Worm (Caenorhabditis elegans) whole organism, L3 larva: ENCODE data around the gene tag-77.

Experiments used
- aly-2 ChIP-seq: fragments of 150-350 bp; optimal IDR thresholded peaks from 2 replicates; lab custom pipeline; 2014; ENCODE audit warnings: missing biosample characterization, missing genetic modification characterization
- ama-1 ChIP-seq: fragments of 150-350 bp; optimal IDR thresholded peaks from 2 replicates; lab custom pipeline; 2018
- ceh-9 ChIP-seq: sonication (generic microtip); optimal IDR thresholded peaks from 2 replicates; lab custom pipeline; 2018; ENCODE audit warnings: missing biosample characterization, missing genetic modification characterization
- daf-12 ChIP-seq: fragments of 150-350 bp; optimal IDR thresholded peaks from 2 replicates; lab custom pipeline; 2014; ENCODE audit warnings: missing biosample characterization, missing genetic modification reagents, missing genetic modification characterization
- egl-27 ChIP-seq: sonication (generic microtip); optimal IDR thresholded peaks from 4 replicates; lab custom pipeline; 2017; ENCODE audit warnings: missing biosample characterization, missing genetic modification reagents, missing genetic modification characterization
- egl-5 ChIP-seq: fragments of 150-350 bp; optimal IDR thresholded peaks from 2 replicates; lab custom pipeline; 2017; ENCODE audit warnings: missing biosample characterization, missing genetic modification reagents, missing genetic modification characterization, inconsistent platforms
- elt-1 ChIP-seq: fragments of 150-350 bp; optimal IDR thresholded peaks from 2 replicates; lab custom pipeline; 2014; ENCODE audit warnings: missing biosample characterization, missing genetic modification characterization
- elt-2 ChIP-seq: sonication (generic microtip); optimal IDR thresholded peaks from 2 replicates; lab custom pipeline; 2016; ENCODE audit warnings: missing genetic modification reagents, mild to moderate bottlenecking, missing genetic modification characterization, missing compliant biosample characterization
- elt-3 ChIP-seq, 3 experiments: fragments of 150-350 bp in 1 of 3; sonication (generic microtip) in 2 of 3; optimal IDR thresholded peaks; 2 replicates in 2 of 3; 4 replicates in 1 of 3; lab custom pipeline; 2014 to 2017; ENCODE audit warnings: missing biosample characterization in 3 of 3, missing genetic modification characterization in 3 of 3
- eor-1 ChIP-seq, 2 experiments: fragments of 150-350 bp; optimal IDR thresholded peaks; 2 replicates each; lab custom pipeline; 2014 to 2018; ENCODE audit warnings: missing biosample characterization in 2 of 2, missing genetic modification characterization in 2 of 2
- fkh-2 ChIP-seq: fragments of 150-350 bp; optimal IDR thresholded peaks from 2 replicates; lab custom pipeline; 2014; ENCODE audit warnings: missing biosample characterization, missing genetic modification reagents, missing genetic modification characterization
- fos-1 ChIP-seq: fragments of 150-350 bp; optimal IDR thresholded peaks from 2 replicates; lab custom pipeline; 2014; ENCODE audit warnings: missing biosample characterization, missing genetic modification characterization
- hmg-11 ChIP-seq: sonication (generic microtip); optimal IDR thresholded peaks from 2 replicates; lab custom pipeline; 2016; ENCODE audit warnings: missing genetic modification characterization, missing compliant biosample characterization
- lin-15B ChIP-seq: fragments of 150-350 bp; optimal IDR thresholded peaks from 2 replicates; lab custom pipeline; 2014; ENCODE audit warnings: missing biosample characterization, missing genetic modification characterization
- lin-39 ChIP-seq: fragments of 150-350 bp; optimal IDR thresholded peaks from 2 replicates; lab custom pipeline; 2018; ENCODE audit warnings: missing biosample characterization, missing genetic modification reagents, missing genetic modification characterization
- lsy-12 ChIP-seq: sonication (generic microtip); optimal IDR thresholded peaks from 2 replicates; lab custom pipeline; 2016; ENCODE audit warnings: mild to moderate bottlenecking, missing genetic modification characterization, missing compliant biosample characterization
- mml-1 ChIP-seq: fragments of 150-350 bp; sonication (generic microtip); optimal IDR thresholded peaks from 3 replicates; lab custom pipeline; 2014; ENCODE audit warnings: missing biosample characterization, missing genetic modification characterization
- nfya-1 ChIP-seq: sonication (generic microtip); optimal IDR thresholded peaks from 2 replicates; lab custom pipeline; 2017; ENCODE audit warnings: missing genetic modification characterization, mild to moderate bottlenecking, missing compliant biosample characterization, antibody characterized with exemption, moderate library complexity; ENCODE audit not compliant: insufficient read depth
- nhr-11 ChIP-seq: fragments of 150-350 bp; optimal IDR thresholded peaks from 2 replicates; lab custom pipeline; 2014; ENCODE audit warnings: missing biosample characterization, missing genetic modification characterization
- nhr-12 ChIP-seq: fragments of 150-350 bp; optimal IDR thresholded peaks from 2 replicates; lab custom pipeline; 2014; ENCODE audit warnings: missing biosample characterization, missing genetic modification characterization
- nhr-23 ChIP-seq: fragments of 150-350 bp; optimal IDR thresholded peaks from 2 replicates; lab custom pipeline; 2014; ENCODE audit warnings: missing biosample characterization, missing genetic modification reagents, missing genetic modification characterization
- nhr-25 ChIP-seq: sonication (generic microtip); optimal IDR thresholded peaks from 2 replicates; lab custom pipeline; 2017; ENCODE audit warnings: missing biosample characterization, missing genetic modification characterization
- nhr-28 ChIP-seq: fragments of 150-350 bp; optimal IDR thresholded peaks from 2 replicates; lab custom pipeline; 2014; ENCODE audit warnings: missing biosample characterization, missing genetic modification characterization
- nhr-43 ChIP-seq: sonication (generic microtip); optimal IDR thresholded peaks from 2 replicates; lab custom pipeline; 2016; ENCODE audit warnings: mild to moderate bottlenecking, missing genetic modification characterization, missing compliant biosample characterization; ENCODE audit not compliant: poor library complexity, severe bottlenecking
- nhr-67 ChIP-seq: fragments of 150-350 bp; optimal IDR thresholded peaks from 2 replicates; lab custom pipeline; 2014; ENCODE audit warnings: missing biosample characterization, missing genetic modification characterization
- nhr-76 ChIP-seq: fragments of 150-350 bp; sonication (generic microtip); optimal IDR thresholded peaks from 5 replicates; lab custom pipeline; 2014; ENCODE audit warnings: missing biosample characterization, missing genetic modification characterization
- nhr-77 ChIP-seq: fragments of 150-350 bp; optimal IDR thresholded peaks from 2 replicates; lab custom pipeline; 2014; ENCODE audit warnings: missing biosample characterization, missing genetic modification characterization
- pha-4 ChIP-seq: fragments of 150-350 bp; optimal IDR thresholded peaks from 2 replicates; lab custom pipeline; 2014; ENCODE audit warnings: missing biosample characterization, missing genetic modification reagents, missing genetic modification characterization
- pqm-1 ChIP-seq: fragments of 150-350 bp; optimal IDR thresholded peaks from 2 replicates; lab custom pipeline; 2017; ENCODE audit warnings: missing biosample characterization, missing genetic modification characterization, inconsistent platforms
- skn-1 ChIP-seq: fragments of 150-350 bp; optimal IDR thresholded peaks from 2 replicates; lab custom pipeline; 2014; ENCODE audit warnings: missing biosample characterization, missing genetic modification characterization
- snpc-4 ChIP-seq: fragments of 150-350 bp; optimal IDR thresholded peaks from 2 replicates; lab custom pipeline; 2014; ENCODE audit warnings: missing biosample characterization, missing genetic modification characterization
- tbx-2 ChIP-seq: sonication (generic microtip); optimal IDR thresholded peaks from 2 replicates; lab custom pipeline; 2016; ENCODE audit warnings: mild to moderate bottlenecking, missing genetic modification characterization, missing compliant biosample characterization
- unc-39 ChIP-seq: sonication (generic microtip); optimal IDR thresholded peaks from 4 replicates; lab custom pipeline; 2017; ENCODE audit warnings: missing biosample characterization, missing genetic modification characterization
- unc-62 ChIP-seq: fragments of 150-350 bp; sonication (generic microtip); optimal IDR thresholded peaks from 4 replicates; lab custom pipeline; 2014; ENCODE audit warnings: missing biosample characterization, missing genetic modification reagents, missing genetic modification characterization
- zag-1 ChIP-seq: fragments of 150-350 bp; optimal IDR thresholded peaks from 2 replicates; lab custom pipeline; 2014; ENCODE audit warnings: missing biosample characterization, missing genetic modification characterization
- ztf-11 ChIP-seq: fragments of 150-350 bp; optimal IDR thresholded peaks from 2 replicates; lab custom pipeline; 2014; ENCODE audit warnings: missing biosample characterization, missing genetic modification characterization

Gene tag-77

DNA sequence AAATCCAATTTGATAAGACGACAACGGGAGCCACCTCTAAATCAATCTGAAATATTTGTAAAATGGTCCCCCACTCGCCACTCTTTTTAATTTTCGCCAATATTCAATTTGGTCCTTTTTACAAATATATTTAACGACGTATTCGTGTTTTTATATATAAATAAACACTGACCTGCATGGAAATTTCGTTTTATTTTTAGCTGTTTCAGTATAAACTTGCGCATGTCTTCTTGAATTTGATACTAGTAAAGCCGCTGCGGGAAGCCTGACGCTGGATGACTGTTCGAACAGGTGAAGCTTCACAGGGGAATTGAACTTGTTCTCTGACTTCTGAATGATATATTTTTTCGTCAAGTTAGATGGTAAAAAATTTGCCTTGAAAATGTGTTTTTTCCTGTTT, 4.2 kb upstream of the tag-77 start:
- no peak for TF ChIP-seq skn-1 (tag; lab: Kevin White, UChicago)
- no peak for TF ChIP-seq ama-1 (lab: Kevin White, UChicago)
- TF ChIP-seq nhr-77 (tag; lab: Kevin White, UChicago): no peak
- no peak for TF ChIP-seq unc-39 (tag; lab: Kevin White, UChicago)
- TF ChIP-seq unc-62 (GFP tag; lab: Kevin White, UChicago): no peak
- TF ChIP-seq zag-1: no peak
- TF ChIP-seq egl-27 (tag; lab: Kevin White, UChicago): no peak
- no peak for TF ChIP-seq elt-1 (tag; lab: Kevin White, UChicago)
- no peak for TF ChIP-seq nhr-43 (tag; lab: Kevin White, UChicago)
- TF ChIP-seq ztf-11 (tag; lab: Kevin White, UChicago): no peak
- no peak for TF ChIP-seq nhr-23 (tag; lab: Kevin White, UChicago)
- no peak for TF ChIP-seq tbx-2
- no peak for TF ChIP-seq ceh-9 (tag; lab: Kevin White, UChicago)
- TF ChIP-seq nhr-11: no peak
- TF ChIP-seq nhr-12: no peak
- TF ChIP-seq fkh-2 (tag; lab: Kevin White, UChicago): no peak
- TF ChIP-seq snpc-4 (tag; lab: Kevin White, UChicago): no peak
- TF ChIP-seq fos-1 (tag; lab: Kevin White, UChicago): no peak

- TF ChIP-seq nhr-76 (tag; lab: Kevin White, UChicago) (no peak), nhr-12 (no peak)
These were observed 3.3 kb upstream of the tag-77 start, which contains the start of gene cks-1 for ce11 chrIV:8513619-8514018. cks-1 (plus strand) TSS chrIV:8513919.

DNA sequence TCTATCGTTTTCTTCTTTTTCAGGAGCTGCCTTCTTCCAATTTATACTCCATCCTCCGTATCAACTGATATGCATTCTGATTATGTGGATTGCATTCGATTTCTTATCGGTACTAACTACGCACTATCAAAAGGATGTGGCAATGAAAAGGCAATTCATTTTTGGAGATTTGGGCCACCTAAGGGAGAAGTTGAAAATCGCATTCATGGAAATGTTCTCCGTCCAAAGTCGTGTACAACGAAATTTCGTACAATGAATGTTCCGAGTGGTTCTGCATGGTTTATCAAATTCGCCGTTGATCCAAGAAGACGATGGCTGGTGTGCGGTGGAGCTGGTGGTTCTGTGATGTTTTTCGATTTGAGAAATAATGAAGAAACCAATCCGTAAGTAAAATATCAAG, 2.3 kb upstream of the tag-77 start, which contains the start of gene C09G4.4:
C09G4.4 (plus strand) TSS at position 301 of the 400 bp plus-strand sequence.
- no peak for TF ChIP-seq elt-1 (tag; lab: Kevin White, UChicago)
- TF ChIP-seq, all 47 proteins: peak for 0

- TF ChIP-seq mml-1 (tag; lab: Kevin White, UChicago) (no peak), ama-1 (lab: Kevin White, UChicago) (no peak), aly-2 (tag; lab: Kevin White, UChicago) (no peak), unc-39 (tag; lab: Kevin White, UChicago) (no peak), nhr-25 (peak; percentile 22), snpc-4 (tag; lab: Kevin White, UChicago) (no peak), elt-3 (tag; optimal IDR thresholded peaks at IDR 0.05; lab: Kevin White, UChicago) (no peak), lsy-12 (tag; lab: Kevin White, UChicago) (no peak), tbx-2 (no peak), nhr-77 (tag; lab: Kevin White, UChicago) (no peak), eor-1 (tag; optimal IDR thresholded peaks at IDR 0.05; lab: Kevin White, UChicago) (no peak), nhr-11 (no peak), nfya-1 (tag; lab: Kevin White, UChicago) (peak; percentile 57), ceh-9 (tag; lab: Kevin White, UChicago) (no peak), egl-27 (tag; lab: Kevin White, UChicago) (no peak), daf-12 (tag; lab: Kevin White, UChicago) (no peak), pha-4 (tag; lab: Kevin White, UChicago) (peak; percentile 65), lin-15B (tag; lab: Kevin White, UChicago) (peak; percentile 49), hmg-11 (peak; percentile 48), elt-1 (tag; lab: Kevin White, UChicago) (no peak), zag-1 (no peak), pqm-1 (tag; lab: Kevin White, UChicago) (no peak), egl-5 (tag; lab: Kevin White, UChicago) (peak; percentile 55), lin-39 (peak; percentile 11), elt-2 (tag; lab: Kevin White, UChicago) (no peak), nhr-67 (tag; lab: Kevin White, UChicago) (no peak), nhr-23 (tag; lab: Kevin White, UChicago) (no peak), nhr-28 (tag; lab: Kevin White, UChicago) (no peak), ztf-11 (tag; lab: Kevin White, UChicago) (no peak)
These were observed 708 bp upstream of the tag-77 start, which contains the start of gene mes-6 for ce11 chrIV:8511056-8511455. mes-6 (plus strand) TSS chrIV:8511284.
